Comparison of ENCODE assay signal across 1 fruit fly cellular context in the genomic region with DNA sequence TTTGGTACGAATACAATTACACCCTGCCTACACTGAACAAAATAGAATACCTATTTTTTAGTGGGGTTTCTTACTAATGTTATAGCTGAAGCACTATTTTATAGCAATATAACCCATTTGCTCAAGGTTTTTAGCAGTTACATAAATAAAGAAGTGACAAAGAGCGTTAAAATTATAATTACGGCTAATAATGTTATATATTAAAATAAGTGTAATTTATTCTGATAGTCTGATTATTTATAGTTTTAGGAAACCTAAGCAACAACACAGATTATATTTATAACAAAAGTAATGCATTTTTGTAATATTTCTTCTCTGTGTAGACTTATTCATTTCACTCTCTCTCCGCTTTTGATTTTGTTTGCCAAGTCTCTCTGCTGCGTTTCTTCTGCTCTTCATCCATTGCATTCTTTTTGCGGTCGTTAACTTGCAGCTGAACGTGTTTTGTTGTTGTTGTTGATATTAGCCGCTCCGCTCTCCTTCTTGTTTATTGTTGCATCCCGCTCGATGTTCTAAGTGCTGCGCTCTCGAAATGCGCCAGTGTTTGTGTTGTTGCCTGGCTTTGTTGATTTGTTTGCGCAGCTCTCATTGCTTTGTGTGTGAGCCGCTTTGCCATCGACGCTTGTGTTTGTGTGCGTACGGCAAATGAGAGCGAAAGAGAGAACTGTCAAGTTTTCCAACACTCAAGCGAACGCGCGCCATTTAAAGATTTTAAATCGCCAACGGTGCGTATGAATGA.
TF ChIP-seq lines count a peak whose summit lies in the region.

No protein-coding gene starts in this region.

TF ChIP-seq in whole organism, embryonic, 481 proteins besides CTCF, POLR2A, EP300 and RAD21 (continued from another document):
- TF ChIP-seq CG7372 (GFP tag; IDR thresholded peaks at IDR 0.05; lab: Robert Waterston, UW) = peak; percentile 87
- no peak for TF ChIP-seq nerfin-2 (GFP tag; IDR thresholded peaks at IDR 0.05; lab: Robert Waterston, UW; ENCODE audit: partially characterized antibody)
- TF ChIP-seq danr (GFP tag; IDR thresholded peaks at IDR 0.05; lab: Robert Waterston, UW) = peak; percentile 52; the same call in 1 of the 2 replicates
- TF ChIP-seq CG8478 (optimal IDR thresholded peaks at IDR 0.05; lab: Kevin White, UChicago) = no peak
- peak; percentile 75 for TF ChIP-seq CG4328 (GFP tag; optimal IDR thresholded peaks at IDR 0.05; lab: Kevin White, UChicago)
- TF ChIP-seq CG4617 (GFP tag; optimal IDR thresholded peaks at IDR 0.05; lab: Kevin White, UChicago; ENCODE audit: borderline replicate concordance) = peak; percentile 57
- TF ChIP-seq CG30020 (tag; optimal IDR thresholded peaks at IDR 0.05; lab: Kevin White, UChicago) = peak; percentile 69
- TF ChIP-seq CG1792 (GFP tag; optimal IDR thresholded peaks at IDR 0.05; lab: Kevin White, UChicago) = no peak
- peak; percentile 11 for TF ChIP-seq CG9797 (GFP tag; optimal IDR thresholded peaks at IDR 0.05; lab: Kevin White, UChicago)
- TF ChIP-seq fd3F (GFP tag; optimal IDR thresholded peaks at IDR 0.05; lab: Kevin White, UChicago) = peak; percentile 89
- peak; percentile 20 for TF ChIP-seq Atf-2 (GFP tag; optimal IDR thresholded peaks at IDR 0.05; lab: Kevin White, UChicago)
- TF ChIP-seq CG5180 (GFP tag; optimal IDR thresholded peaks at IDR 0.05; lab: Kevin White, UChicago) = peak; percentile 82
- no peak for TF ChIP-seq HLH54F (GFP tag; optimal IDR thresholded peaks at IDR 0.05; lab: Kevin White, UChicago)
- TF ChIP-seq CG32532 (GFP tag; IDR thresholded peaks at IDR 0.05; lab: Robert Waterston, UW) = peak; percentile 88
- no peak for TF ChIP-seq lov (optimal IDR thresholded peaks at IDR 0.05; lab: Kevin White, UChicago)
- 0 out of 3 replicates have a peak, but pooled peaks have one; percentile 19 for TF ChIP-seq lov (GFP tag; IDR thresholded peaks at IDR 0.05; lab: Robert Waterston, UW)
- peak; percentile 95 for TF ChIP-seq Ssrp (tag; optimal IDR thresholded peaks at IDR 0.05; lab: Kevin White, UChicago)
- TF ChIP-seq psq (GFP tag; optimal IDR thresholded peaks at IDR 0.05; lab: Kevin White, UChicago) = peak; percentile 59
- peak; percentile 46; the same call in 1 of the 2 replicates for TF ChIP-seq NFAT (GFP tag; IDR thresholded peaks at IDR 0.05; lab: Robert Waterston, UW)
- no peak; the same call in 1 of the 2 replicates for TF ChIP-seq CG13287 (GFP tag; IDR thresholded peaks at IDR 0.05; lab: Robert Waterston, UW; ENCODE audit: partially characterized antibody)
- TF ChIP-seq D19A (tag; optimal IDR thresholded peaks at IDR 0.05; lab: Kevin White, UChicago) = peak; percentile 92
- TF ChIP-seq Ets65A (GFP tag; lab: Kevin White, UChicago) = peak; percentile 39
